Worm (Caenorhabditis elegans) whole organism, mixed stage, embryonic: ENCODE measurements around the gene kat-1.

Source experiments
- M03D4.4 ChIP-seq: sonication (generic microtip); optimal IDR thresholded peaks from 2 replicates; lab custom pipeline; 2017; ENCODE audit warnings: mild to moderate bottlenecking, missing genetic modification characterization, missing compliant biosample characterization
- bed-3 ChIP-seq: fragments of 200-800 bp; sonication (Bioruptor generic); optimal IDR thresholded peaks from 3 replicates; lab custom pipeline; 2018; ENCODE audit warnings: mild to moderate bottlenecking, missing genetic modification characterization, moderate library complexity, missing compliant biosample characterization
- blmp-1 ChIP-seq: fragments of 150-350 bp; optimal IDR thresholded peaks from 2 replicates; lab custom pipeline; 2014; ENCODE audit warnings: missing biosample characterization, missing genetic modification characterization
- ceh-43 ChIP-seq: fragments of 200-800 bp; sonication (Bioruptor generic); optimal IDR thresholded peaks from 2 replicates; lab custom pipeline; 2018; ENCODE audit warnings: mild to moderate bottlenecking, missing genetic modification characterization, moderate library complexity, missing compliant biosample characterization
- ceh-83 ChIP-seq: fragments of 200-800 bp; sonication (Bioruptor generic); optimal IDR thresholded peaks from 2 replicates; lab custom pipeline; 2018; ENCODE audit warnings: mild to moderate bottlenecking, missing genetic modification characterization, missing compliant biosample characterization
- ces-1 ChIP-seq: fragments of 150-350 bp; optimal IDR thresholded peaks from 2 replicates; lab custom pipeline; 2014; ENCODE audit warnings: missing biosample characterization, missing genetic modification reagents, missing genetic modification characterization
- drap-1 ChIP-seq: fragments of 200-800 bp; sonication (Bioruptor generic); optimal IDR thresholded peaks from 3 replicates; lab custom pipeline; 2018; ENCODE audit warnings: mild to moderate bottlenecking, missing genetic modification characterization, missing compliant biosample characterization
- elt-1 ChIP-seq: sonication (generic microtip); optimal IDR thresholded peaks from 2 replicates; lab custom pipeline; 2017; ENCODE audit warnings: missing genetic modification characterization, mild to moderate bottlenecking, missing compliant biosample characterization, antibody characterized with exemption, moderate library complexity, borderline replicate concordance; ENCODE audit not compliant: insufficient read depth
- elt-3 ChIP-seq: fragments of 150-350 bp; optimal IDR thresholded peaks from 2 replicates; lab custom pipeline; 2014; ENCODE audit warnings: missing biosample characterization, missing genetic modification characterization
- flh-1 ChIP-seq: fragments of 200-800 bp; sonication (Bioruptor generic); optimal IDR thresholded peaks from 2 replicates; lab custom pipeline; 2018; ENCODE audit warnings: mild to moderate bottlenecking, missing genetic modification characterization, moderate library complexity, missing compliant biosample characterization
- hlh-1 ChIP-seq: fragments of 150-350 bp; optimal IDR thresholded peaks from 2 replicates; lab custom pipeline; 2014; ENCODE audit warnings: missing biosample characterization, missing genetic modification reagents, missing genetic modification characterization
- lin-13 ChIP-seq: fragments of 150-350 bp; optimal IDR thresholded peaks from 2 replicates; lab custom pipeline; 2014; ENCODE audit warnings: missing biosample characterization, missing genetic modification characterization
- lin-32 ChIP-seq: fragments of 200-800 bp; sonication (Bioruptor generic); optimal IDR thresholded peaks from 2 replicates; lab custom pipeline; 2018; ENCODE audit warnings: mild to moderate bottlenecking, missing genetic modification characterization, missing compliant biosample characterization
- lsy-2 ChIP-seq: fragments of 150-350 bp; optimal IDR thresholded peaks from 2 replicates; lab custom pipeline; 2014; ENCODE audit warnings: missing biosample characterization, missing genetic modification characterization
- mab-5 ChIP-seq: fragments of 150-350 bp; optimal IDR thresholded peaks from 2 replicates; lab custom pipeline; 2014; ENCODE audit warnings: missing biosample characterization, missing genetic modification characterization
- mep-1 ChIP-seq: fragments of 150-350 bp; optimal IDR thresholded peaks from 2 replicates; lab custom pipeline; 2017; ENCODE audit warnings: missing biosample characterization, missing genetic modification reagents, missing genetic modification characterization, inconsistent platforms
- mls-2 ChIP-seq: sonication (generic microtip); optimal IDR thresholded peaks from 2 replicates; lab custom pipeline; 2016; ENCODE audit warnings: mild to moderate bottlenecking, missing genetic modification characterization, moderate library complexity, missing compliant biosample characterization
- nhr-12 ChIP-seq: fragments of 150-350 bp; optimal IDR thresholded peaks from 2 replicates; lab custom pipeline; 2014; ENCODE audit warnings: missing biosample characterization, missing genetic modification characterization
- nhr-2 ChIP-seq: fragments of 150-350 bp; optimal IDR thresholded peaks from 2 replicates; lab custom pipeline; 2014; ENCODE audit warnings: missing biosample characterization, missing genetic modification characterization
- nhr-237 ChIP-seq: fragments of 150-350 bp; optimal IDR thresholded peaks from 2 replicates; lab custom pipeline; 2014; ENCODE audit warnings: missing biosample characterization, missing genetic modification characterization
- nhr-76 ChIP-seq: sonication (generic microtip); optimal IDR thresholded peaks from 2 replicates; lab custom pipeline; 2017; ENCODE audit warnings: missing biosample characterization, missing genetic modification characterization
- sem-2 ChIP-seq: fragments of 200-800 bp; sonication (Bioruptor generic); optimal IDR thresholded peaks from 2 replicates; lab custom pipeline; 2018; ENCODE audit warnings: mild to moderate bottlenecking, missing genetic modification characterization, missing compliant biosample characterization
- snpc-4 ChIP-seq: fragments of 150-350 bp; optimal IDR thresholded peaks from 2 replicates; lab custom pipeline; 2014; ENCODE audit warnings: missing biosample characterization, missing genetic modification characterization
- sptf-1 ChIP-seq: sonication (generic microtip); optimal IDR thresholded peaks from 2 replicates; lab custom pipeline; 2017; ENCODE audit warnings: mild to moderate bottlenecking, missing genetic modification characterization, moderate library complexity, missing compliant biosample characterization
- tbx-8 ChIP-seq: fragments of 200-800 bp; sonication (Bioruptor generic); optimal IDR thresholded peaks from 2 replicates; lab custom pipeline; 2018; ENCODE audit warnings: mild to moderate bottlenecking, missing genetic modification characterization, moderate library complexity, missing compliant biosample characterization
- unc-120 ChIP-seq: sonication (generic microtip); optimal IDR thresholded peaks from 2 replicates; lab custom pipeline; 2017; ENCODE audit warnings: missing genetic modification characterization, missing compliant biosample characterization; ENCODE audit not compliant: poor library complexity, severe bottlenecking
- unc-39 ChIP-seq: fragments of 150-350 bp; optimal IDR thresholded peaks from 2 replicates; lab custom pipeline; 2014; ENCODE audit warnings: missing biosample characterization, missing genetic modification characterization
- unc-62 ChIP-seq: fragments of 150-350 bp; optimal IDR thresholded peaks from 2 replicates; lab custom pipeline; 2014; ENCODE audit warnings: missing biosample characterization, missing genetic modification reagents, missing genetic modification characterization
- zip-8 ChIP-seq: fragments of 150-350 bp; optimal IDR thresholded peaks from 2 replicates; lab custom pipeline; 2014; ENCODE audit warnings: missing biosample characterization, missing genetic modification characterization
- ztf-11 ChIP-seq: fragments of 150-350 bp; optimal IDR thresholded peaks from 2 replicates; lab custom pipeline; 2014; ENCODE audit warnings: missing biosample characterization, missing genetic modification characterization

Gene kat-1

DNA sequence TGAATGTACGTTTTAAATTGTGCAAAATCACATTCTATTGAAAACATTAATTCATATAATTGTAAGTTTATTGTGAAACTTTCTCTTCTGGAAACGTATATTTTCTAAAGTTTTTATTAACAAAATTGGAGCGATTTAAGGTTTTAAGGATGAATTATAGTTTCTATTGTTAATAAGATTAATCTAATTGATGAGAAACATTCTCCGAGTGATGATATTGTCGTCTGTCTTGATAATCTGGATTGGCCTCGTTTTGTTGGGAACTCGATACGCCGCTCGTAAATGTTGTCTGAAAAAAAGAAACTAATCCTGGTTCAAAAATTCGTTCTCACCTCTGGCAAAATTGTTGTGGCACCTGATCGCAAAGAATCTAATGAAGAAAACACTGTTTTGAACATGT, 32.7 kb downstream of the kat-1 start:
- TF ChIP-seq lsy-2 (tag; lab: Kevin White, UChicago) (no peak), snpc-4 (tag; lab: Kevin White, UChicago) (no peak), unc-120 (tag; lab: Kevin White, UChicago) (no peak), nhr-2 (tag; lab: Kevin White, UChicago) (no peak), tbx-8 (GFP tag; lab: Kevin White, UChicago) (no peak), nhr-237 (tag; lab: Kevin White, UChicago) (no peak), ztf-11 (no peak), flh-1 (GFP tag; lab: Kevin White, UChicago) (no peak), zip-8 (tag; lab: Kevin White, UChicago) (no peak), hlh-1 (no peak)

ce11 chrII:7109956-7110355, 36.3 kb downstream of the kat-1 start, which contains the start of gene F10E7.9:
F10E7.9 (minus strand) TSS chrII:7110056.
- TF ChIP-seq M03D4.4 (tag; lab: Kevin White, UChicago), result no peak
- TF ChIP-seq unc-62, result no peak
- TF ChIP-seq nhr-237 (tag; lab: Kevin White, UChicago), result no peak
- TF ChIP-seq unc-39 (tag; lab: Kevin White, UChicago), result no peak
- TF ChIP-seq mls-2 (tag; lab: Kevin White, UChicago), result no peak
- TF ChIP-seq zip-8 (tag; lab: Kevin White, UChicago), result no peak
- no peak for TF ChIP-seq lsy-2 (tag; lab: Kevin White, UChicago)
- TF ChIP-seq ceh-83 (GFP tag; lab: Kevin White, UChicago), result no peak
- no peak for TF ChIP-seq lin-13
- no peak for TF ChIP-seq sem-2 (GFP tag; lab: Kevin White, UChicago)
- no peak for TF ChIP-seq nhr-76
- TF ChIP-seq ces-1 (GFP tag; lab: Kevin White, UChicago), result no peak
- no peak for TF ChIP-seq sptf-1
- TF ChIP-seq mab-5 (tag; lab: Kevin White, UChicago), result no peak
- TF ChIP-seq snpc-4 (tag; lab: Kevin White, UChicago), result no peak
- TF ChIP-seq ztf-11, result no peak

ce11 chrII:7111012-7111656, 37.5 kb downstream of the kat-1 start:
- TF ChIP-seq ces-1 (GFP tag; lab: Kevin White, UChicago) (peak; percentile 59), elt-3 (tag; lab: Kevin White, UChicago) (no peak)
- TF ChIP-seq, all 35 proteins: peak for 1

DNA sequence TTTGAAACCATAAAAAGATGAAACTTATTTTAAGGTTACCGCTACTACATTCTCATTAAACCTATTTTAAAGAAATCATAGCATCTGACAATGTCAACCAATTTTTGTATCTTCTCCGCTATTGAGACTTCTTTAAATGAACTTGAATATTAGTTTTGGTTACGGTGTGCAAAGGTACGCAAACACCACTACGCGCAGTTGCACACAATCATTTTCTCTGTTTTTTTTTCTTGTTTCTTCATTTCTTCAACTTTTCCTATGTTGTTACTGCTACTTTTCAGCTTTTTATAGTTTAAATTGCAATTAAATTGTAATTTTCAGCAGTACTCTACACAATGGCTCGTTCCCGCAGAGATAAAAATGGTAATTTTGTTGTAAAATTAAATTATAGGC, 38.0 kb downstream of the kat-1 start, which contains the start of gene F10E7.5:
F10E7.5 (plus strand) TSS at position 322 of the 393 bp plus-strand sequence.
- TF ChIP-seq nhr-12 (no peak), unc-62 (peak; percentile 3), unc-120 (tag; lab: Kevin White, UChicago) (peak; percentile 22), mep-1 (tag; lab: Kevin White, UChicago) (peak; percentile 24), lin-13 (peak; percentile 57), lsy-2 (tag; lab: Kevin White, UChicago) (peak; percentile 98), ceh-83 (GFP tag; lab: Kevin White, UChicago) (peak; percentile 14), ceh-43 (GFP tag; lab: Kevin White, UChicago) (no peak), nhr-237 (tag; lab: Kevin White, UChicago) (peak; percentile 37)

DNA sequence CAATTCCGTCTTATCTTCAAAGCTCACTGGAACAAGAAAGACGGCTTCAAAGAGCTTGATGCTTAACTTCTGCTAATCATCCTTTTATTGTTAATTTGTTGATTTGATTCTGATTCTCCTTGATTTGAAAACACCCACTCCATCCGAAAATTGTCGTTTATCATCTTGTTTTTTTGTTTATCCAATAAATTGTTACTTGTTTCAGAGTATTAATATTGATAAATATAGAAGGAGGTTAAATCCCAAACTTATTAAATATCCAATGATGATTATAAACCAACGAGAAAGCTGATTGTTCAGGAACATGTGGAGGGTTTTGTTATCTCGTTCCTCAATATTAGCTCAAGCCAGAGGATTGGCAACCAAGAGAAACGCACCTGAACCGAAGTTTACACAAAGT, 39.2 kb downstream of the kat-1 start, which contains the start of gene F10E7.6:
F10E7.6 (plus strand) TSS at position 301 of the 400 bp plus-strand sequence.
- TF ChIP-seq sem-2 (GFP tag; lab: Kevin White, UChicago) (no peak), blmp-1 (tag; lab: Kevin White, UChicago) (no peak), tbx-8 (GFP tag; lab: Kevin White, UChicago) (no peak), drap-1 (GFP tag; lab: Kevin White, UChicago) (no peak), elt-3 (tag; lab: Kevin White, UChicago) (no peak), mls-2 (tag; lab: Kevin White, UChicago) (no peak), hlh-1 (no peak), ceh-83 (GFP tag; lab: Kevin White, UChicago) (no peak), ces-1 (GFP tag; lab: Kevin White, UChicago) (no peak), nhr-2 (tag; lab: Kevin White, UChicago) (no peak), ztf-11 (no peak), lin-32 (GFP tag; lab: Kevin White, UChicago) (no peak), elt-1 (tag; lab: Kevin White, UChicago) (no peak), M03D4.4 (tag; lab: Kevin White, UChicago) (no peak), ceh-43 (GFP tag; lab: Kevin White, UChicago) (no peak), zip-8 (tag; lab: Kevin White, UChicago) (no peak), snpc-4 (tag; lab: Kevin White, UChicago) (no peak), bed-3 (GFP tag; lab: Kevin White, UChicago) (no peak)
